Fruit fly (Drosophila melanogaster) whole organism, embryonic: Measurements from ENCODE around the gene Cpsf5.
A peak's percentile ranks its signal among the peaks of the same experiment; 100 is the strongest.

Experiments
- Abd-B ChIP-seq: fragments of 200-800 bp; sonication (Bioruptor generic); optimal IDR thresholded peaks from 2 replicates; lab custom pipeline; 2018; ENCODE audit warnings: missing biosample characterization, mild to moderate bottlenecking, missing genetic modification characterization, moderate library complexity
- Atf6 ChIP-seq: fragments of 200-800 bp; sonication (Bioruptor generic); IDR thresholded peaks from 2 replicates; pipeline ENCODE4 v1.3.6; 2022; ENCODE audit warnings: missing biosample characterization, missing genetic modification characterization
- CG11560 ChIP-seq: fragments of 200-800 bp; sonication (Bioruptor generic); IDR thresholded peaks from 3 replicates; pipeline ENCODE4 v1.3.6; 2022; ENCODE audit warnings: missing biosample characterization, missing genetic modification characterization
- CG1233 ChIP-seq: fragments of 200-800 bp; sonication (Bioruptor generic); optimal IDR thresholded peaks from 4 replicates; lab custom pipeline; 2018; ENCODE audit warnings: missing biosample characterization, mild to moderate bottlenecking, missing genetic modification characterization
- CG13775 ChIP-seq: fragments of 200-800 bp; sonication (Bioruptor generic); optimal IDR thresholded peaks from 3 replicates; lab custom pipeline; 2017; ENCODE audit warnings: missing biosample characterization, mild to moderate bottlenecking, missing genetic modification characterization
- CG14014 ChIP-seq: fragments of 200-800 bp; sonication (Bioruptor generic); IDR thresholded peaks from 2 replicates; pipeline ENCODE4 v1.3.6; 2022; ENCODE audit warnings: missing biosample characterization, missing genetic modification characterization
- CG14965 ChIP-seq: fragments of 200-800 bp; sonication (Bioruptor generic); optimal IDR thresholded peaks from 2 replicates; lab custom pipeline; 2016; ENCODE audit warnings: missing biosample characterization, missing genetic modification characterization, borderline replicate concordance
- CG15696 ChIP-seq: fragments of 200-800 bp; sonication (Bioruptor generic); optimal IDR thresholded peaks from 2 replicates; lab custom pipeline; 2019; ENCODE audit warnings: missing biosample characterization, mild to moderate bottlenecking, missing genetic modification characterization, moderate library complexity
- CG17912 ChIP-seq: fragments of 200-800 bp; sonication (Bioruptor generic); optimal IDR thresholded peaks from 2 replicates; lab custom pipeline; 2018; ENCODE audit warnings: missing biosample characterization, mild to moderate bottlenecking, missing genetic modification characterization
- CG2678 ChIP-seq: fragments of 200-800 bp; sonication (Bioruptor generic); optimal IDR thresholded peaks from 3 replicates; lab custom pipeline; 2019; ENCODE audit warnings: missing biosample characterization, mild to moderate bottlenecking, missing genetic modification characterization, moderate library complexity
- CG31224 ChIP-seq: fragments of 200-800 bp; sonication (Bioruptor generic); IDR thresholded peaks from 2 replicates; pipeline ENCODE4 v1.3.6; 2022; ENCODE audit warnings: missing biosample characterization, missing genetic modification characterization
- CG31365 ChIP-seq: fragments of 200-800 bp; sonication (Bioruptor generic); optimal IDR thresholded peaks from 2 replicates; lab custom pipeline; 2018; ENCODE audit warnings: missing biosample characterization, mild to moderate bottlenecking, missing genetic modification characterization
- CG31388 ChIP-seq: fragments of 200-800 bp; sonication (Bioruptor generic); optimal IDR thresholded peaks from 2 replicates; lab custom pipeline; 2016; ENCODE audit warnings: missing biosample characterization, missing genetic modification characterization
- CG3847 ChIP-seq: fragments of 200-800 bp; sonication (Bioruptor generic); IDR thresholded peaks from 2 replicates; pipeline ENCODE4 v1.3.6; 2022; ENCODE audit warnings: missing biosample characterization, missing genetic modification characterization
- CG3995 ChIP-seq: fragments of 200-800 bp; sonication (Bioruptor generic); optimal IDR thresholded peaks from 3 replicates; lab custom pipeline; 2016; ENCODE audit warnings: missing biosample characterization, missing genetic modification characterization
- CG42726 ChIP-seq: fragments of 200-800 bp; sonication (Bioruptor generic); IDR thresholded peaks from 2 replicates; pipeline ENCODE4 v1.3.6; 2022; ENCODE audit warnings: missing biosample characterization, missing genetic modification characterization; ENCODE audit not compliant: partially characterized antibody
- CG4617 ChIP-seq: fragments of 200-800 bp; sonication (Bioruptor generic); optimal IDR thresholded peaks from 3 replicates; lab custom pipeline; 2016; ENCODE audit warnings: missing biosample characterization, missing genetic modification characterization, borderline replicate concordance
- CG7745 ChIP-seq: fragments of 200-800 bp; sonication (Bioruptor generic); optimal IDR thresholded peaks from 2 replicates; lab custom pipeline; 2018; ENCODE audit warnings: missing biosample characterization, mild to moderate bottlenecking, missing genetic modification characterization, moderate library complexity
- CG8388 ChIP-seq: fragments of 200-800 bp; sonication (Bioruptor generic); optimal IDR thresholded peaks from 2 replicates; lab custom pipeline; 2019; ENCODE audit warnings: missing biosample characterization, mild to moderate bottlenecking, missing genetic modification characterization, moderate library complexity
- CG9932 ChIP-seq: fragments of 200-800 bp; sonication (Bioruptor generic); IDR thresholded peaks from 2 replicates; pipeline ENCODE4 v1.3.6; 2022; ENCODE audit warnings: missing biosample characterization, missing genetic modification characterization
- Fer2 ChIP-seq: fragments of 200-800 bp; sonication (Bioruptor generic); optimal IDR thresholded peaks from 2 replicates; lab custom pipeline; 2018; ENCODE audit warnings: missing biosample characterization, mild to moderate bottlenecking, missing genetic modification characterization, moderate library complexity
- Hmr ChIP-seq: fragments of 200-800 bp; sonication (Bioruptor generic); optimal IDR thresholded peaks from 3 replicates; lab custom pipeline; 2017; ENCODE audit warnings: mild to moderate bottlenecking, missing biosample characterization, missing genetic modification reagents, missing genetic modification characterization
- Hr51 ChIP-seq, 2 experiments: fragments of 200-800 bp; sonication (Bioruptor generic); optimal IDR thresholded peaks; 2 replicates in 1 of 2; 3 replicates in 1 of 2; lab custom pipeline; 2016 to 2018; ENCODE audit warnings: missing biosample characterization in 2 of 2, missing genetic modification characterization in 2 of 2, mild to moderate bottlenecking in 1 of 2, moderate library complexity in 1 of 2
- MTF-1 ChIP-seq: fragments of 200-800 bp; sonication (Bioruptor generic); optimal IDR thresholded peaks from 2 replicates; lab custom pipeline; 2018; ENCODE audit warnings: missing biosample characterization, mild to moderate bottlenecking, missing genetic modification characterization, borderline replicate concordance
- Ssrp ChIP-seq: fragments of 200-800 bp; sonication (Bioruptor generic); optimal IDR thresholded peaks from 2 replicates; lab custom pipeline; 2018; ENCODE audit warnings: missing biosample characterization, mild to moderate bottlenecking, missing genetic modification characterization, moderate library complexity
- Stat92E ChIP-seq, 3 experiments: fragments of >200 bp in 2 of 3; fragments of 200-800 bp in 1 of 3; sonication (Bioruptor generic) in 1 of 3; optimal IDR thresholded peaks; 2 replicates each; lab custom pipeline; 2017 to 2019; ENCODE audit warnings: missing biosample characterization in 3 of 3, missing genetic modification characterization in 3 of 3, mild to moderate bottlenecking in 1 of 3, moderate library complexity in 1 of 3
- ato ChIP-seq: fragments of 200-800 bp; sonication (Bioruptor generic); IDR thresholded peaks from 2 replicates; pipeline ENCODE4 v1.3.6; 2022; ENCODE audit warnings: missing biosample characterization, missing genetic modification characterization; ENCODE audit not compliant: partially characterized antibody
- bsh ChIP-seq, 2 experiments: fragments of 200-800 bp; sonication (Bioruptor generic); optimal IDR thresholded peaks; 2 replicates each; lab custom pipeline; 2017 to 2018; ENCODE audit warnings: mild to moderate bottlenecking in 2 of 2, missing biosample characterization in 2 of 2, missing genetic modification characterization in 2 of 2, moderate library complexity in 1 of 2
- cad ChIP-seq: fragments of >200 bp; optimal IDR thresholded peaks from 2 replicates; lab custom pipeline; 2017; ENCODE audit warnings: missing biosample characterization, missing genetic modification characterization
- cato ChIP-seq: fragments of 200-800 bp; sonication (Bioruptor generic); optimal IDR thresholded peaks from 2 replicates; lab custom pipeline; 2016; ENCODE audit warnings: missing biosample characterization, missing genetic modification characterization, borderline replicate concordance
- chm ChIP-seq: fragments of 200-800 bp; sonication (Bioruptor generic); IDR thresholded peaks from 2 replicates; pipeline ENCODE4 v1.3.6; 2022; ENCODE audit warnings: missing biosample characterization, missing genetic modification characterization
- corto ChIP-seq: fragments of 200-800 bp; sonication (Bioruptor generic); optimal IDR thresholded peaks from 2 replicates; lab custom pipeline; 2016; ENCODE audit warnings: missing biosample characterization, mild to moderate bottlenecking, missing genetic modification characterization, moderate library complexity
- dm ChIP-seq: fragments of 200-800 bp; sonication (Bioruptor generic); optimal IDR thresholded peaks from 3 replicates; lab custom pipeline; 2016; ENCODE audit warnings: missing biosample characterization, missing genetic modification characterization
- fd3F ChIP-seq: fragments of 200-800 bp; sonication (Bioruptor generic); optimal IDR thresholded peaks from 2 replicates; lab custom pipeline; 2018; ENCODE audit warnings: missing biosample characterization, mild to moderate bottlenecking, missing genetic modification characterization, moderate library complexity
- grau ChIP-seq: fragments of 200-800 bp; optimal IDR thresholded peaks from 3 replicates; lab custom pipeline; 2019; ENCODE audit warnings: missing biosample characterization, mild to moderate bottlenecking, missing genetic modification characterization, moderate library complexity
- ind ChIP-seq: fragments of 200-800 bp; sonication (Bioruptor generic); optimal IDR thresholded peaks from 3 replicates; lab custom pipeline; 2016; ENCODE audit warnings: missing biosample characterization, missing genetic modification characterization
- insv ChIP-seq, 2 experiments: fragments of 200-800 bp; sonication (Bioruptor generic); optimal IDR thresholded peaks; 3 replicates each; lab custom pipeline; 2016 to 2018; ENCODE audit warnings: missing biosample characterization in 2 of 2, missing genetic modification characterization in 2 of 2
- lov ChIP-seq, 2 experiments: fragments of 200-800 bp in 1 of 2; fragments of >200 bp in 1 of 2; sonication (Bioruptor generic) in 1 of 2; IDR thresholded peaks in 1 of 2; optimal IDR thresholded peaks in 1 of 2; 2 replicates in 1 of 2; 3 replicates in 1 of 2; pipeline versions ENCODE4 v1.3.6 to Lab custom; 2017 to 2022; ENCODE audit warnings: missing biosample characterization in 1 of 2, missing genetic modification characterization in 1 of 2
- luna ChIP-seq: fragments of 200-800 bp; sonication (Bioruptor generic); optimal IDR thresholded peaks from 2 replicates; lab custom pipeline; 2016; ENCODE audit warnings: missing biosample characterization, missing genetic modification characterization
- nom ChIP-seq: fragments of 200-800 bp; sonication (Bioruptor generic); optimal IDR thresholded peaks from 2 replicates; lab custom pipeline; 2017; ENCODE audit warnings: missing biosample characterization, missing genetic modification characterization, mild to moderate bottlenecking, moderate library complexity, missing genetic modification reagents
- otp ChIP-seq: fragments of 200-800 bp; sonication (Bioruptor generic); IDR thresholded peaks from 3 replicates; pipeline ENCODE4, ENCODE4 v1.3.6; 2022; ENCODE audit warnings: missing biosample characterization, missing genetic modification characterization
- peb ChIP-seq: fragments of 200-800 bp; sonication (Bioruptor generic); IDR thresholded peaks from 2 replicates; pipeline ENCODE4 v1.3.6; 2022; ENCODE audit warnings: missing biosample characterization, missing genetic modification characterization
- sim ChIP-seq: fragments of 200-800 bp; sonication (Bioruptor generic); IDR thresholded peaks from 2 replicates; pipeline ENCODE4 v1.3.6; 2022; ENCODE audit warnings: missing biosample characterization, missing genetic modification characterization
- so ChIP-seq: fragments of 200-800 bp; sonication (Bioruptor generic); IDR thresholded peaks from 3 replicates; pipeline ENCODE4 v1.3.6; 2022; ENCODE audit warnings: missing biosample characterization, missing genetic modification characterization
- wek ChIP-seq: fragments of 200-800 bp; sonication (Bioruptor generic); optimal IDR thresholded peaks from 3 replicates; lab custom pipeline; 2018; ENCODE audit warnings: missing biosample characterization, mild to moderate bottlenecking, missing genetic modification characterization, moderate library complexity
- yki ChIP-seq: fragments of >200 bp; optimal IDR thresholded peaks from 3 replicates; lab custom pipeline; 2018
- zfh1 ChIP-seq: fragments of 200-800 bp; sonication (Bioruptor generic); IDR thresholded peaks from 3 replicates; pipeline ENCODE4 v1.3.6; 2022; ENCODE audit warnings: missing biosample characterization, missing genetic modification characterization
- zfh2 ChIP-seq: fragments of 200-800 bp; sonication (Bioruptor generic); optimal IDR thresholded peaks from 2 replicates; lab custom pipeline; 2016; ENCODE audit warnings: missing biosample characterization, missing genetic modification characterization

Gene Cpsf5

DNA sequence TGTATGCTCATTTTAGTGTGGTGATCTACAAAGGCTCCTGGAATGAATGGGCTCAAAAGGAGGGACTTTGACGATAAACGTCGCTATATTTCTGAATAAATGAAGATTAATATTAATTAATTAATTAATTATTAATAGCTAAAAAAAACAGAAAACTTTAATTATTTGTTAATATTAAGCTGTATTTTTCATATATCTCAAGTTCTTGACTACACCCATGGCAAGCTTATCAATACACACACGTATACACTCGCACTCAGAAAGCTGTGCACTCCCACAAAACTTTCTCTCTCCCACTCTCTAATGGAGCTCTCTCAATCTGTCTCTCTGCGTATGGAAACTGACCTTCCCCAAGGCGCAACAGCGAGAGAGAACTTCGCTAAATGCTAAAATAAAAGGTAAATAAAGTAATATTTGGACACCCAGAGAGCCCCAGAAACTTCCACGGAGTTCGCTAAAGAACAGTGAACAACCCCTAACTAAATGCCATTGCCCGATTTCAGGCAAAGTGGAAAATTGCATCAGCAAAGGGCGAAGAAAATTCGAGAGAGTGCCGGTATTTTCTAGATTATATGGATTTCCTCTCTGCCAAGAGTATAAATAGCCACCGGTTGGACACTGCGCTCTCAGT lies 37.3 kb upstream of the Cpsf5 start (continued):
- TF ChIP-seq CG42726 (no peak), CG1233 (peak; percentile 42), CG14965 (GFP tag; lab: Kevin White, UChicago) (no peak), CG17912 (no peak), CG8388 (GFP tag; lab: Kevin White, UChicago) (peak; percentile 67), Hmr (GFP tag; lab: Kevin White, UChicago) (peak; percentile 79), Abd-B (GFP tag; lab: Kevin White, UChicago) (no peak), CG13775 (GFP tag; lab: Kevin White, UChicago) (peak; percentile 56), so (GFP tag; lab: Robert Waterston, UW) (peak; percentile 80), corto (GFP tag; lab: Kevin White, UChicago) (peak; percentile 5), zfh1 (GFP tag; lab: Robert Waterston, UW) (peak; percentile 77), dm (GFP tag; lab: Kevin White, UChicago) (no peak), sim (GFP tag; lab: Robert Waterston, UW) (peak; percentile 30; the same call in 1 of the 2 replicates), Ssrp (peak; percentile 54), Hr51 (GFP tag; optimal IDR thresholded peaks at IDR 0.05; lab: Kevin White, UChicago) (peak in 1 of 2 experiments; percentile 67), Fer2 (tag; lab: Kevin White, UChicago) (no peak), ind (GFP tag; lab: Kevin White, UChicago) (peak; percentile 71), otp (GFP tag; lab: Robert Waterston, UW) (peak; percentile 11; the same call in 1 of the 3 replicates), CG2678 (peak; percentile 84), zfh2 (no peak), cato (peak; percentile 18), cad (GFP tag; lab: Kevin White, UChicago) (no peak), CG3847 (GFP tag; lab: Robert Waterston, UW) (0 out of 2 replicates have a peak, but pooled peaks have one; percentile 20), insv (GFP tag; optimal IDR thresholded peaks at IDR 0.05; lab: Kevin White, UChicago) (no peak), peb (GFP tag; lab: Robert Waterston, UW) (peak; percentile 40), CG14014 (GFP tag; lab: Robert Waterston, UW) (peak; percentile 70; the same call in 1 of the 2 replicates), ato (GFP tag; lab: Robert Waterston, UW) (no peak), CG31388 (GFP tag; lab: Kevin White, UChicago) (no peak), lov (optimal IDR thresholded peaks at IDR 0.05; lab: Kevin White, UChicago) (no peak), lov (GFP tag; IDR thresholded peaks at IDR 0.05; lab: Robert Waterston, UW) (peak; percentile 46; the same call in 1 of the 3 replicates), CG3995 (GFP tag; lab: Kevin White, UChicago) (no peak), CG11560 (tag; lab: Robert Waterston, UW) (no peak), Atf6 (GFP tag; lab: Robert Waterston, UW) (peak; percentile 62), nom (GFP tag; lab: Kevin White, UChicago) (peak; percentile 62), CG9932 (GFP tag; lab: Robert Waterston, UW) (peak; percentile 61), fd3F (GFP tag; lab: Kevin White, UChicago) (peak; percentile 4), CG7745 (tag; lab: Kevin White, UChicago) (no peak), grau (peak; percentile 56), CG31365 (tag; lab: Kevin White, UChicago) (no peak), Stat92E (GFP tag; optimal IDR thresholded peaks at IDR 0.05; lab: Kevin White, UChicago) (peak in 1 of 3 experiments; percentile 36), bsh (GFP tag; optimal IDR thresholded peaks at IDR 0.05; lab: Kevin White, UChicago) (peak; percentile 39 to 81), CG15696 (tag; lab: Kevin White, UChicago) (no peak), CG31224 (peak; percentile 40; the same call in 1 of the 2 replicates), wek (GFP tag; lab: Kevin White, UChicago) (no peak), yki (peak; percentile 69), chm (GFP tag; lab: Robert Waterston, UW) (peak; percentile 57; the same call in 1 of the 2 replicates), luna (GFP tag; lab: Kevin White, UChicago) (no peak), MTF-1 (GFP tag; lab: Kevin White, UChicago) (peak; percentile 49), CG4617 (GFP tag; lab: Kevin White, UChicago) (no peak)
